Worm (Caenorhabditis elegans): ENCODE data around the gene F40H6.5.

The F40H6.5 gene

DNA sequence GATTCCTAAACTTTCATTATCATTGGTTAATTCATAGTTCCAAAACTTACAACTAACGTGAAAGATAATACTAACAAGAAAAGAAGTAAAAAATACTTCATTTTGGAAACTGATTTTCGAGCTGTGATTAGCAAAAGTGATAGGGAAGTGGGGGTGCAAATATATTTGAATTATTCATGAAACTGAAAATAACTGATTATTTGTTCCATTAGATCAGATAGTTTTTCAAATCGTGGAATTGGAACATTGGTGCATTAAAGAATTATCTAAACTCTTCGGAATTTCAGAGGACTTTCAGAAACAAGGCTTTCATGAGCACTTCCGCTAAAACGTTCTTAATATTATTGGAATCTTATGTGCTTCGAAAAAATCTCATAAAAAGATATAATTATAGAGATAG is at the start of gene F40H6.5:
TSS of gene F40H6.5 (minus strand) at position 101 of the 400 bp plus-strand sequence.
- TF ChIP-seq ceh-36 (tag; optimal IDR thresholded peaks at IDR 0.05) (no peak), hmg-4 (GFP tag; optimal IDR thresholded peaks at IDR 0.05) (no peak)

DNA sequence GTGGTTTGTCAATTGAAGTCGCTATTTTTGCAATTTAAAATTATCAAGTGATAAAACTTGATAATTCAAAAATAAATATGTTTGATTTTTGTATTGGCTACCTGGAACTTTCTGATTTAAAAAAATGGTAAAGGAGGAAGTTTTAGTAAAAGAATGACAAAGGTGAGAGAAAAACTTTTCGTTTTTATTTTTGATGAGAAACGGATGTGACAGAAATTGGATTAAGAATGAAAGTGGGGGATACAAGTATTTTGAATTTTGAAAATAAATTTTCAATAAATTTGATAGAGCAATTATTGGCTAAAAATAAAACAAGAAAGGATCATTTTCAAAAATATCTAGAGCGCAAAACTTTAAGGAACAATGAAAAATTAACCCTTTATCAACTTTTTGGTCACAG is 47.2 kb upstream of the F40H6.5 start, which contains the start of gene C05D10.4:
TSS of gene C05D10.4 (minus strand) at position 101 of the 400 bp plus-strand sequence.
- TF ChIP-seq ceh-13 (GFP tag; optimal IDR thresholded peaks at IDR 0.05) (no peak), hnd-1 (tag; optimal IDR thresholded peaks at IDR 0.05) (no peak), tra-4 (tag; optimal IDR thresholded peaks at IDR 0.05) (no peak), B0310.2 (tag; optimal IDR thresholded peaks at IDR 0.05) (no peak), ets-7 (tag; optimal IDR thresholded peaks at IDR 0.05) (no peak), flt-1 (GFP tag; IDR thresholded peaks at IDR 0.05) (no peak), pes-1 (GFP tag; IDR thresholded peaks at IDR 0.05) (no peak), F13C5.2 (tag; optimal IDR thresholded peaks at IDR 0.05) (no peak), ama-1 (optimal IDR thresholded peaks at IDR 0.05) (no peak), hmg-4 (GFP tag; optimal IDR thresholded peaks at IDR 0.05) (no peak), ceh-36 (tag; optimal IDR thresholded peaks at IDR 0.05) (no peak), sea-1 (GFP tag; conservative IDR thresholded peaks at IDR 0.05) (no peak), tbx-11 (GFP tag; IDR thresholded peaks at IDR 0.05) (no peak), tbx-37 (GFP tag; conservative IDR thresholded peaks at IDR 0.05) (no peak), hmbx-1 (tag; optimal IDR thresholded peaks at IDR 0.05) (no peak), scrt-1 (GFP tag; IDR thresholded peaks at IDR 0.05) (no peak), aly-1 (tag; optimal IDR thresholded peaks at IDR 0.05) (no peak)

DNA sequence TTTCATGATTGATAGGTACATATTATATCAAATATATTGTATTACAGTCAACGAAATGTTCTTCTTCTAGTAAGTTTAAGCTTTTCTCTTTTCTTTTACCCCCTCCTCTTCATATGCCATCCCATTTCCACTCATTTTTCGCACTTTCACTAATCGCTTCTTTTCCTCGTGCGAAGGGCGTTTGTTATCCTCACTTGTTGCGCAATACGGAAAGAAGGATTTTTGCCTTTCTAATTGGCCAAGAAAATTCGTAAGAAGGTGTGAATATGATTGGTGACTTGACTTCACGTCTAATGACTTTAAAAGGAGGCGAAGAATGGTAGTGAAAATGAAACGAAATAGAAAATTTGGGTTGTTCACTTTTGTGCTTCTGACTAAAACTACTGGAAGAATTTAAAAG is 40.0 kb upstream of the F40H6.5 start:
- TF ChIP-seq F13C5.2 (tag; optimal IDR thresholded peaks at IDR 0.05), result no peak
- no peak for TF ChIP-seq B0310.2 (tag; optimal IDR thresholded peaks at IDR 0.05)
- TF ChIP-seq flt-1 (GFP tag; IDR thresholded peaks at IDR 0.05), result no peak
- no peak for TF ChIP-seq ets-7 (tag; optimal IDR thresholded peaks at IDR 0.05)
- no peak for TF ChIP-seq ama-1 (optimal IDR thresholded peaks at IDR 0.05)
- TF ChIP-seq sea-1 (GFP tag; conservative IDR thresholded peaks at IDR 0.05), result no peak
- no peak for TF ChIP-seq hnd-1 (tag; optimal IDR thresholded peaks at IDR 0.05)
- TF ChIP-seq tra-4 (tag; optimal IDR thresholded peaks at IDR 0.05), result no peak
- no peak for TF ChIP-seq hmbx-1 (tag; optimal IDR thresholded peaks at IDR 0.05)
- TF ChIP-seq ceh-13 (GFP tag; optimal IDR thresholded peaks at IDR 0.05), result no peak
- TF ChIP-seq scrt-1 (GFP tag; IDR thresholded peaks at IDR 0.05), result no peak
- TF ChIP-seq aly-1 (tag; optimal IDR thresholded peaks at IDR 0.05), result no peak
- no peak for TF ChIP-seq ceh-36 (tag; optimal IDR thresholded peaks at IDR 0.05)
- no peak for TF ChIP-seq hmg-4 (GFP tag; optimal IDR thresholded peaks at IDR 0.05)
- no peak for TF ChIP-seq tbx-11 (GFP tag; IDR thresholded peaks at IDR 0.05)

DNA sequence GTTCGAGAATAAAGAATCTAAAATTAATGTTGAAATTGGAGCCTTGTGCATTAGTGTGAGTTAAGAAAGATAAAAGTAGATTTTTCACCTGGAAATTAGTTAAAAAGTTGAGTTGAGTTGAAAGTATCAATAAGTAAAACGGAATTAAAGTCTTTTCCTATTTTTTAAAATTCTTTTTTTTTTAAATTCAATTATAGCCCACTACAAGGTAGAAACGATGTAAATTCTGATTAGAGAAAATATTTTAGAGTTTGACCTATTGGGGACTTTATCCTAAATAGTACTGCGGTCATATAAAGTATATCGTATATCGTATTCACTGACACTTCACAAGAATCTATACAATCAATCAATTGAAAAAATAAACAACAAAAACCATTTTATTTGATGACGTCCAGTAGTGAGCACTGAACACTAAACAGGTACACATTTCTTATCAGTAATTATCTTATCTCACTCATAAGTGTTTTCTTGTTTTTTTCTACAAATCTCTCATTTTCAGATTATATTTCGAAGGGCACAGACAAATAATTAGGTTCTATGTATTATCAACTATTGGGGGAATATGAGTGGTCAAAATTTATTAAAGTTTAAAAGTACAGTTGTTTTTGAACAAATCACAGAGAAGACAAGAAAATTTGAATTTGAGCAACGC is 32.2 kb upstream of the F40H6.5 start, which contains the start of gene wht-1:
TSS of gene wht-1 (minus strand) at position 51 of the 655 bp plus-strand sequence.
- TF ChIP-seq tbx-37 (GFP tag; conservative IDR thresholded peaks at IDR 0.05), result no peak
- no peak for TF ChIP-seq tra-4 (tag; optimal IDR thresholded peaks at IDR 0.05)
- TF ChIP-seq hmg-4 (GFP tag; optimal IDR thresholded peaks at IDR 0.05), result no peak
- no peak for TF ChIP-seq hnd-1 (tag; optimal IDR thresholded peaks at IDR 0.05)
- TF ChIP-seq sea-1 (GFP tag; conservative IDR thresholded peaks at IDR 0.05), result no peak
- TF ChIP-seq aly-1 (tag; optimal IDR thresholded peaks at IDR 0.05), result no peak
- no peak for TF ChIP-seq tbx-11 (GFP tag; IDR thresholded peaks at IDR 0.05)
- no peak for TF ChIP-seq ceh-13 (GFP tag; optimal IDR thresholded peaks at IDR 0.05)
- no peak for TF ChIP-seq scrt-1 (GFP tag; IDR thresholded peaks at IDR 0.05)
- no peak for TF ChIP-seq ama-1 (optimal IDR thresholded peaks at IDR 0.05)
- TF ChIP-seq B0310.2 (tag; optimal IDR thresholded peaks at IDR 0.05), result no peak
- TF ChIP-seq F13C5.2 (tag; optimal IDR thresholded peaks at IDR 0.05), result no peak
- TF ChIP-seq pes-1 (GFP tag; IDR thresholded peaks at IDR 0.05), result no peak

DNA sequence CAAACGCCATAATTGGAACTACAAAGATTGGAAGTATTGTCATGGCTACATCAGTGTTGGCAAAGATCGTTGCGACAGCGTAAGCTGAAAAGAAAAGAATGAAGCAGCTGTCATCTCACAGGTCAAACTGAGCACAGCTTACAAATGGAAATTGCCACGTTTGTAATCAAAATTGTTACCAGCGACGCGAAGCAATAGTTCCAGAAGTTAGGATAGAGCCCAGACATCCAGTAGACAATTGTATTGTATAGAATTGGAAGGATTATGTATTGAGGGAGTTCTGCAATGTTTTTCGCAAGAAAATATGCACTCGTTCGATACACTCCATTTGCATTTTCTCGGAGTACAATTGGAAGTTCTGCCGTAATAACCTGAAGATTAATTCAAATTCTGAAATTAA is 29.7 kb upstream of the F40H6.5 start:
- no peak for TF ChIP-seq sea-1 (GFP tag; conservative IDR thresholded peaks at IDR 0.05)
- no peak for TF ChIP-seq ceh-13 (GFP tag; optimal IDR thresholded peaks at IDR 0.05)
- no peak for TF ChIP-seq aly-1 (tag; optimal IDR thresholded peaks at IDR 0.05)

DNA sequence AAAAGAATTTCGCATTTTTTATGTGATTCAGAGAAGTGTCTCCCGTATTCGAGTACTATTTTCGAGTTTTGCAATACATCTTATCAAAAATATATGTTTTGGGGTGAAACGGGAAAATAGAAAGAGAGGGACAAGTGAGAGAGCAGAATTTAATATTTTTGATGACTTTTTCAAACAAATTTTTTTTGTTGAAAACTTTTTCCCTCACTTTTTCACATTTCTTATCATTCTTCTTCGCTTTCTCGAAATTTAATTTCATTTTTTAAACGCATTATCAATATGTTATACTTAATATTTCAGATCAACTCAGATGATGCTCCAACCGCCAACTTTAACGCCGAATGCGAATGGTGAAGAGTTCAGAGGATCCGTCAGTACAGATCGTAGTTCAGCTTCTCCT is 24.7 kb upstream of the F40H6.5 start, which contains the start of gene attf-4:
TSS of gene attf-4 (plus strand) at position 301 of the 400 bp plus-strand sequence.
- TF ChIP-seq flt-1 (GFP tag; IDR thresholded peaks at IDR 0.05) (no peak), aly-1 (tag; optimal IDR thresholded peaks at IDR 0.05) (no peak), ama-1 (optimal IDR thresholded peaks at IDR 0.05) (no peak), scrt-1 (GFP tag; IDR thresholded peaks at IDR 0.05) (no peak), hnd-1 (tag; optimal IDR thresholded peaks at IDR 0.05) (no peak), tra-4 (tag; optimal IDR thresholded peaks at IDR 0.05) (no peak), ceh-13 (GFP tag; optimal IDR thresholded peaks at IDR 0.05) (no peak), pes-1 (GFP tag; IDR thresholded peaks at IDR 0.05) (no peak), F13C5.2 (tag; optimal IDR thresholded peaks at IDR 0.05) (no peak), ceh-36 (tag; optimal IDR thresholded peaks at IDR 0.05) (no peak), sea-1 (GFP tag; conservative IDR thresholded peaks at IDR 0.05) (no peak), hmbx-1 (tag; optimal IDR thresholded peaks at IDR 0.05) (no peak), B0310.2 (tag; optimal IDR thresholded peaks at IDR 0.05) (no peak)

DNA sequence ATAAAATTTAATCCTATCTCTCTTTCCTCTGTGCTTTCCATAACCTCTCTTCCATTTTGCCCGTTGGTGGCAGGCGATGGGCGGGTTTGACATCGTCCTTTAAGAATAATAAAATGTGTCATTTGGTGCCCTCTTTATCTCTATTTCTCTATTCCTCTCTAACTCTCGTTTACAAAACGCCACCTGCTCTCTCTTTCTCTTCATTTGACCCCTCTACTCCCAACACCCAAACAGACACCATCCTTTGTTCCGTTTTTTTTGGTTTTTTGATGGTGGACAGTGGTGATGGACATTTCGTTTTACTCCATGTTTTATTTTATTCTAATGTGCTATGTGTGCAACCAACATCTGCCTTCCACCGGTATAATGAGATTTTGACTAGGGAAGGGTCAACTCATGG is 23.3 kb upstream of the F40H6.5 start:
- TF ChIP-seq ceh-36 (tag; optimal IDR thresholded peaks at IDR 0.05) (no peak), ets-7 (tag; optimal IDR thresholded peaks at IDR 0.05) (no peak), F13C5.2 (tag; optimal IDR thresholded peaks at IDR 0.05) (no peak), scrt-1 (GFP tag; IDR thresholded peaks at IDR 0.05) (no peak), tra-4 (tag; optimal IDR thresholded peaks at IDR 0.05) (no peak), ceh-13 (GFP tag; optimal IDR thresholded peaks at IDR 0.05) (no peak), hnd-1 (tag; optimal IDR thresholded peaks at IDR 0.05) (no peak), hmbx-1 (tag; optimal IDR thresholded peaks at IDR 0.05) (no peak), flt-1 (GFP tag; IDR thresholded peaks at IDR 0.05) (no peak), ama-1 (optimal IDR thresholded peaks at IDR 0.05) (no peak), hmg-4 (GFP tag; optimal IDR thresholded peaks at IDR 0.05) (no peak), tbx-37 (GFP tag; conservative IDR thresholded peaks at IDR 0.05) (no peak), pes-1 (GFP tag; IDR thresholded peaks at IDR 0.05) (no peak), tbx-11 (GFP tag; IDR thresholded peaks at IDR 0.05) (no peak), B0310.2 (tag; optimal IDR thresholded peaks at IDR 0.05) (no peak), sea-1 (GFP tag; conservative IDR thresholded peaks at IDR 0.05) (no peak), aly-1 (tag; optimal IDR thresholded peaks at IDR 0.05) (no peak)

Data from whole organism, early embryonic.